Fruit fly (Drosophila melanogaster): ENCODE results near the gene Coa8.

Coa8 gene

DNA sequence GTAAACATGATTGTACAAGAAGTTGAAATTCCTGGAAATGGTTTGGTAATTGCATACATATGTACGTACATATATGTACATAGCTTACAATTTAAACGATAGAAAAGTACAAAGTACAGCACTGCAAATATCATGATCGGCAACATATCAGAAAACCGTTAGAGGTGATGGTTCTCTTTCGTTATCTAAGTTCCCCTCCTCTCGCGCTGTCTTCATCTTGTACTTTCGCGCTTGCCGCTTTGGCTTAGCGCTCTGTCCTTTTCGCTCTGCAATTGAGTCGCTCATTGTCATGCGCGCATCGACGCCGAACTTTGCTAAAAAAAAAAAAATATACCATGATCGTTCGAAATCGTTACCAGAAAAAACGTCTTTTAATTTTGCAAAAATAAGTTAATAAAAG is 23.9 kb downstream of the Coa8 start:
- TF ChIP-seq CG14655 (GFP tag; optimal IDR thresholded peaks at IDR 0.05) (no peak), Snoo (tag; optimal IDR thresholded peaks at IDR 0.05) (no peak), CG10348 (GFP tag; IDR thresholded peaks at IDR 0.05) (no peak), D1 (tag; optimal IDR thresholded peaks at IDR 0.05) (no peak), Pif1A (GFP tag; optimal IDR thresholded peaks at IDR 0.05) (no peak), rn (GFP tag; IDR thresholded peaks at IDR 0.05) (no peak), fd96Ca (GFP tag; IDR thresholded peaks at IDR 0.05) (no peak), CG34367 (tag; optimal IDR thresholded peaks at IDR 0.05) (no peak)

DNA sequence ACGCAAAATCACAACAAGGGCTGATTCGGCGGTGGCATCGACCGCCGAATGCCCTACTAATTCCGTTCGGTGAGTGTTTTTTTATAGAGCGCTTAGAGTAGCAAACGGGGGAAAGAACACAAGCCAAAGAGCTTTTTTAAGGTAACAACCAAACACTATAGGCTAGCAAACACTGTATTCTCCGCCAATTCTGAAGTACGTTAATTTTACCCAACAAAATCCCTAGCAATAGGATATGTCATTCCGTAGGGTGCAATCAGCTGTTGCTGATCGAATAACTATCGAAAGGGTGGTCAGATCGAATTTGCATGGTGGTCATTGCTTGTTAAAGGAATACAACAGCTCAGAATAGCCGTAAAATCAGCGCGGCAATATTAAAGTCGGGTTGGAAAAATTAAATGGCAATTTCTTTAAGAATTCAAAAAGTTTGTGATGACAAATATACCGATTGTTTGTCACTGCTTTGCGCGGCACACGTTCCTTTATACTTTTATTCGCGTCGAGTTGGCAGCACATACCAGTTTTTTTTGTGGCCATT is 27.7 kb downstream of the Coa8 start, which contains the start of gene mip130:
mip130 (plus strand) TSS at position 513 of the 538 bp plus-strand sequence.
- peak; percentile 40 for TF ChIP-seq CG34367 (tag; optimal IDR thresholded peaks at IDR 0.05)
- no peak for TF ChIP-seq D1 (tag; optimal IDR thresholded peaks at IDR 0.05)
- TF ChIP-seq CG12605 (GFP tag; IDR thresholded peaks at IDR 0.05), result no peak
- TF ChIP-seq CG15710 (tag; optimal IDR thresholded peaks at IDR 0.05), result peak; percentile 54
- peak; percentile 29 for TF ChIP-seq Snoo (tag; optimal IDR thresholded peaks at IDR 0.05)
- TF ChIP-seq CG10348 (GFP tag; IDR thresholded peaks at IDR 0.05), result no peak
- TF ChIP-seq EcR (GFP tag; optimal IDR thresholded peaks at IDR 0.05), result peak; percentile 25
- TF ChIP-seq Pif1B (GFP tag; optimal IDR thresholded peaks at IDR 0.05), result peak; percentile 47
- peak; percentile 59 for TF ChIP-seq Pif1A (GFP tag; optimal IDR thresholded peaks at IDR 0.05)
- peak; percentile 59 for TF ChIP-seq CG8301 (tag; optimal IDR thresholded peaks at IDR 0.05)
- TF ChIP-seq CG13204 (GFP tag; optimal IDR thresholded peaks at IDR 0.05), result no peak
- peak; percentile 57; the same call in 1 of the 3 replicates for TF ChIP-seq fd96Ca (GFP tag; IDR thresholded peaks at IDR 0.05)
- peak; percentile 50 for TF ChIP-seq Ets98B (GFP tag; IDR thresholded peaks at IDR 0.05)
- peak; percentile 48 for TF ChIP-seq CG17806 (tag; optimal IDR thresholded peaks at IDR 0.05)
- TF ChIP-seq gl (tag; optimal IDR thresholded peaks at IDR 0.05), result peak; percentile 21
- no peak for TF ChIP-seq rn (GFP tag; IDR thresholded peaks at IDR 0.05)
- TF ChIP-seq CG8159 (tag; optimal IDR thresholded peaks at IDR 0.05), result peak; percentile 63
- no peak for TF ChIP-seq CG14655 (GFP tag; optimal IDR thresholded peaks at IDR 0.05)
- peak; percentile 62; the same call in 2 of the 3 replicates for TF ChIP-seq CG4496 (GFP tag; IDR thresholded peaks at IDR 0.05)
- TF ChIP-seq CG9948 (tag; optimal IDR thresholded peaks at IDR 0.05), result peak; percentile 44
- TF ChIP-seq CG32121 (GFP tag; IDR thresholded peaks at IDR 0.05), result peak; percentile 41; the same call in 1 of the 2 replicates

DNA sequence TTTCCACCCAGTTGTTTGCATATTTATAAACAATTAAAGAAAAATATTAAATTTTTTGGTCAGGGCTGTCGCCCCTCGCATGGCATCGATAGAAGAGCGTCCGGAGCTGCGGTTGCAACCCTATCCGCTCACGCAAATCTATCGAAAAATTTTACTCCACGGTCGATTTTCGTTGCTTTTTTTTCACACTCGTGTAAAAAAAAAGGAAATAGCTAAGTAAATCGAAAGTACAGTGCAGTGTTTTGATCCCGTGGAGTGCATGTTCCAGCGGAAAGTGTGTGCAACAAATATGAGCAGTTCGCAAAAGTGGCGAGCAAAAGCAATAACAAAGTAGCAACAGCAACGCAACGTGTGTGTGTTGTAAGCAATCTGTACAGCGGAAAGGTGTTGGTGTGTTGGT is 28.7 kb downstream of the Coa8 start, which contains the start of the genes Edem1 and Rbcn-3B:
Edem1 (minus strand) TSS at position 71 of the 400 bp plus-strand sequence.
Rbcn-3B (plus strand) TSS at position 164 of the 400 bp plus-strand sequence.
- peak; percentile 53 for TF ChIP-seq Ets98B (GFP tag; IDR thresholded peaks at IDR 0.05)
- TF ChIP-seq CG12605 (GFP tag; IDR thresholded peaks at IDR 0.05), result peak; percentile 67
- TF ChIP-seq CG9948 (tag; optimal IDR thresholded peaks at IDR 0.05), result peak; percentile 1
- no peak for TF ChIP-seq fd96Ca (GFP tag; IDR thresholded peaks at IDR 0.05)
- TF ChIP-seq CG15710 (tag; optimal IDR thresholded peaks at IDR 0.05), result peak; percentile 39
- peak; percentile 72 for TF ChIP-seq gl (tag; optimal IDR thresholded peaks at IDR 0.05)
- no peak for TF ChIP-seq CG14655 (GFP tag; optimal IDR thresholded peaks at IDR 0.05)
- peak; percentile 41 for TF ChIP-seq CG8301 (tag; optimal IDR thresholded peaks at IDR 0.05)
- no peak for TF ChIP-seq D1 (tag; optimal IDR thresholded peaks at IDR 0.05)
- TF ChIP-seq CG4496 (GFP tag; IDR thresholded peaks at IDR 0.05), result peak; percentile 52; the same call in 2 of the 3 replicates
- TF ChIP-seq EcR (GFP tag; optimal IDR thresholded peaks at IDR 0.05), result peak; percentile 1
- TF ChIP-seq CG17806 (tag; optimal IDR thresholded peaks at IDR 0.05), result peak; percentile 10
- peak; percentile 50 for TF ChIP-seq CG34367 (tag; optimal IDR thresholded peaks at IDR 0.05)

DNA sequence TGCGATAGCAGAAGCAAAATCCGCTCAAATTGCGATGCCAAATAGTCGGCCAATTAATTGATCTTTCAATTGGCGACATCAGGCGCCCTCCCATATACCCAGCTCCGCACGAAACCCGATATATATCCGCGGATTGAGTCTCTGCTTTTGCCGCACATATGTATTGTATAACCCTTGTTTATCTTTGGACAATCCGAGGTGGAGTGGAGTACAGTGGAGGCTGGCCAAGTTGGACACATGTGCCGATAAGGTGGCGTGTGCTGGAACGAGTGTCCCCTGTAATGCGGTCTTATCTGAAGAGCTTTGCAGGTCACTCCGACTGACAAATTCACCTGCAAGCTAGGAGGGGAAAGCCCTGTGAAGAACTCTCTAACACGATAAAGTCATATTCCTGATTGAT is 29.5 kb downstream of the Coa8 start:
- TF ChIP-seq CG8301 (tag; optimal IDR thresholded peaks at IDR 0.05), result no peak
- TF ChIP-seq CG32121 (GFP tag; IDR thresholded peaks at IDR 0.05), result no peak
- TF ChIP-seq Ets98B (GFP tag; IDR thresholded peaks at IDR 0.05), result no peak
- TF ChIP-seq CG13204 (GFP tag; optimal IDR thresholded peaks at IDR 0.05), result no peak
- TF ChIP-seq CG15710 (tag; optimal IDR thresholded peaks at IDR 0.05), result no peak
- TF ChIP-seq Pif1B (GFP tag; optimal IDR thresholded peaks at IDR 0.05), result no peak

DNA sequence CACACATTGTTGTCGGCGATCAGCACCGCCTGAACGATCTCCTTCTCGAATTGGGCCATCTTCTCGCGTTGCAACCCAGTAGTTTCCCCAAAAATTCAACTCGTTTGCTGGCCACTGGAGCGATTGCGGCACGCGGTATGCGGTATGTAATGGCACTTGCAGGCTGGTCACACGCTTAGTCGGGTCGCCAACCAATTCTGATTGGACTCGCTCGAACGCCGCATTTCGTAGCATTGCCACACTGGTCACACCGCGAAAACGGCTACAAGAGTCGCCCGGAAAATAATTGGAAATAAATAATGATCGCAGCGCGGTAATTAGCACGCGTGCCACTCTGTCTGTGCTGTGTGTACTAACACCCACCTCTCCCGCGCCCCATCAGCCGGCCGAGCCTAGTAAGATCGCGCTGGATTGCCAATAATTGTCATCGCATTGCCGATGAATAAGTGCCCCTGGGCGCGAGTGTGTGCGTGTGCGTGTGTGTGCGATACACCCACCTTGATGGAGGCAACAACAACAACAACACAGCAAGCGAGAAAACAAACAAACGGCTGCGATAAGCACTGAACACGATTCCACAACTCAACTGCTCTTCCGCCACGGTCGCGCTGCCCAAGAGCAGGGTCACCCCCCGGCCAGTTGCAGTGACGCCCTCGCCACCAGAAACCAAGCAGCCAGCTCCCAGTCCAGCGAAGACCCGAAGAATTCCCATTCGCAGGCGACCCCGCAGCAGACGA is 42.9 kb downstream of the Coa8 start, which contains the start of the genes eIF2Bepsilon and Ocrl:
eIF2Bepsilon (minus strand) TSS at position 110 of the 737 bp plus-strand sequence.
Ocrl (plus strand) TSS at position 217 of the 737 bp plus-strand sequence.
- peak; percentile 49 for TF ChIP-seq EcR (GFP tag; optimal IDR thresholded peaks at IDR 0.05)
- no peak for TF ChIP-seq CG17806 (tag; optimal IDR thresholded peaks at IDR 0.05)

DNA sequence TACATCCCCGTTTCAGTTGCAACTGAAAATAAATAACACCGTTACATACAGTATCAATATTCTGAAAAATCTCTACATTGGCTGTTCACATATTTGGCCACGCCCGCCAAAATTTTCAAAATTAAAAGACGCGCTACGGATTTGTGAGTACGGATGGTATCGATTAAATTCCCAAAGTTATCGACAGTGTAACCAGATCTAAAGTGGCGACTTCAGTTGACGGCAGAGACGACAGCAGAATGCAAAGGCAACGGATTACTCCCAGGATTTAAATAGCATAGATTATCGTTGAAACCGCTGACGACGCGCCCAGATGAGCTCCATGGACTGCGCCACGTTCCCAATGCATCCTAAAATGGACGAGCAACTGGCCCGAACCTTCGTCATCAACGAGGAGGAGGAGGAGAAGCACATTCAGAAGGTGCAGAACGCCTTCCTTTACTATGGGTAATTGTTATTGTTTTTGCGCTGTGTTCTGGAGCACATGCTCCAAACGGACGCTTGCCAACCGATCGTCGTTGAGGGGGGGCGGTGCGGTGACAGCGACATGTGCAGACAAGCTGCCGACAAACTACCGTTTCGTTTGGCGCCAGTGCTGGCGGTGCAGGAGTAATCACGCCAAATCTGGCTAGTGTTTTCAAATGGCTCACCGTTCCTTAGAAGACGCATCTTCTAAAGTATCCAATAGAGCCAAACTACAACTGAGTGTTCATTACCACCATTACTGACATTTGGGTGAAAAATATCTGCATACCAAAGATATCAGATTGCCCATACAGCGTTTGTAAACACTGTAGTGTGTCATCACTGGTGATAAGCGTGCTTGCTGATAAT is 47.6 kb downstream of the Coa8 start, which contains the start of gene CG11596:
CG11596 (plus strand) TSS at position 211 of the 834 bp plus-strand sequence.
- TF ChIP-seq CG8301 (tag; optimal IDR thresholded peaks at IDR 0.05) (no peak), fd96Ca (GFP tag; IDR thresholded peaks at IDR 0.05) (no peak), CG32121 (GFP tag; IDR thresholded peaks at IDR 0.05) (0 out of 2 replicates have a peak, but pooled peaks have one; percentile 15), CG4496 (GFP tag; IDR thresholded peaks at IDR 0.05) (0 out of 3 replicates have a peak, but pooled peaks have one; percentile 20)

Measured in whole organism, pupa.